Worm (Caenorhabditis elegans) whole organism, L3 larva: Measurements from ENCODE around the gene nhr-236.

Experiments used
- R02D3.7 ChIP-seq: fragments of 150-350 bp; optimal IDR thresholded peaks from 2 replicates; lab custom pipeline; 2014; ENCODE audit warnings: missing biosample characterization, missing genetic modification characterization
- ZK546.5 ChIP-seq: sonication (generic microtip); optimal IDR thresholded peaks from 2 replicates; lab custom pipeline; 2017; ENCODE audit warnings: missing biosample characterization, missing genetic modification characterization
- aly-2 ChIP-seq: fragments of 150-350 bp; optimal IDR thresholded peaks from 2 replicates; lab custom pipeline; 2014; ENCODE audit warnings: missing biosample characterization, missing genetic modification characterization
- ama-1 ChIP-seq: fragments of 150-350 bp; optimal IDR thresholded peaks from 2 replicates; lab custom pipeline; 2018
- ceh-16 ChIP-seq: sonication (generic microtip); optimal IDR thresholded peaks from 2 replicates; lab custom pipeline; 2017; ENCODE audit warnings: missing biosample characterization, missing genetic modification characterization
- ceh-28 ChIP-seq: fragments of 150-350 bp; optimal IDR thresholded peaks from 2 replicates; lab custom pipeline; 2014; ENCODE audit warnings: missing biosample characterization, missing genetic modification reagents, missing genetic modification characterization
- ceh-82 ChIP-seq: fragments of 150-350 bp; optimal IDR thresholded peaks from 2 replicates; lab custom pipeline; 2014; ENCODE audit warnings: missing biosample characterization, missing genetic modification characterization
- ceh-9 ChIP-seq: sonication (generic microtip); optimal IDR thresholded peaks from 2 replicates; lab custom pipeline; 2018; ENCODE audit warnings: missing biosample characterization, missing genetic modification characterization
- daf-12 ChIP-seq: fragments of 150-350 bp; optimal IDR thresholded peaks from 2 replicates; lab custom pipeline; 2014; ENCODE audit warnings: missing biosample characterization, missing genetic modification reagents, missing genetic modification characterization
- egl-5 ChIP-seq: fragments of 150-350 bp; optimal IDR thresholded peaks from 2 replicates; lab custom pipeline; 2017; ENCODE audit warnings: missing biosample characterization, missing genetic modification reagents, missing genetic modification characterization, inconsistent platforms
- elt-1 ChIP-seq: fragments of 150-350 bp; optimal IDR thresholded peaks from 2 replicates; lab custom pipeline; 2014; ENCODE audit warnings: missing biosample characterization, missing genetic modification characterization
- elt-2 ChIP-seq: sonication (generic microtip); optimal IDR thresholded peaks from 2 replicates; lab custom pipeline; 2016; ENCODE audit warnings: missing genetic modification reagents, mild to moderate bottlenecking, missing genetic modification characterization, missing compliant biosample characterization
- elt-3 ChIP-seq, 3 experiments: fragments of 150-350 bp in 1 of 3; sonication (generic microtip) in 2 of 3; optimal IDR thresholded peaks; 2 replicates in 2 of 3; 4 replicates in 1 of 3; lab custom pipeline; 2014 to 2017; ENCODE audit warnings: missing biosample characterization in 3 of 3, missing genetic modification characterization in 3 of 3
- eor-1 ChIP-seq, 2 experiments: fragments of 150-350 bp; optimal IDR thresholded peaks; 2 replicates each; lab custom pipeline; 2014 to 2018; ENCODE audit warnings: missing biosample characterization in 2 of 2, missing genetic modification characterization in 2 of 2
- fkh-10 ChIP-seq: sonication (generic microtip); optimal IDR thresholded peaks from 2 replicates; lab custom pipeline; 2017; ENCODE audit warnings: missing biosample characterization, missing genetic modification reagents, missing genetic modification characterization
- hmg-11 ChIP-seq: sonication (generic microtip); optimal IDR thresholded peaks from 2 replicates; lab custom pipeline; 2016; ENCODE audit warnings: missing genetic modification characterization, missing compliant biosample characterization
- jun-1 ChIP-seq: fragments of 150-350 bp; optimal IDR thresholded peaks from 2 replicates; lab custom pipeline; 2014; ENCODE audit warnings: missing biosample characterization, missing genetic modification reagents, missing genetic modification characterization
- lin-15B ChIP-seq: fragments of 150-350 bp; optimal IDR thresholded peaks from 2 replicates; lab custom pipeline; 2014; ENCODE audit warnings: missing biosample characterization, missing genetic modification characterization
- lin-39 ChIP-seq: fragments of 150-350 bp; optimal IDR thresholded peaks from 2 replicates; lab custom pipeline; 2018; ENCODE audit warnings: missing biosample characterization, missing genetic modification reagents, missing genetic modification characterization
- lsy-12 ChIP-seq: sonication (generic microtip); optimal IDR thresholded peaks from 2 replicates; lab custom pipeline; 2016; ENCODE audit warnings: mild to moderate bottlenecking, missing genetic modification characterization, missing compliant biosample characterization
- mml-1 ChIP-seq: fragments of 150-350 bp; sonication (generic microtip); optimal IDR thresholded peaks from 3 replicates; lab custom pipeline; 2014; ENCODE audit warnings: missing biosample characterization, missing genetic modification characterization
- nfya-1 ChIP-seq: sonication (generic microtip); optimal IDR thresholded peaks from 2 replicates; lab custom pipeline; 2017; ENCODE audit warnings: missing genetic modification characterization, mild to moderate bottlenecking, missing compliant biosample characterization, antibody characterized with exemption, moderate library complexity; ENCODE audit not compliant: insufficient read depth
- nhr-11 ChIP-seq: fragments of 150-350 bp; optimal IDR thresholded peaks from 2 replicates; lab custom pipeline; 2014; ENCODE audit warnings: missing biosample characterization, missing genetic modification characterization
- nhr-23 ChIP-seq: fragments of 150-350 bp; optimal IDR thresholded peaks from 2 replicates; lab custom pipeline; 2014; ENCODE audit warnings: missing biosample characterization, missing genetic modification reagents, missing genetic modification characterization
- nhr-25 ChIP-seq: sonication (generic microtip); optimal IDR thresholded peaks from 2 replicates; lab custom pipeline; 2017; ENCODE audit warnings: missing biosample characterization, missing genetic modification characterization
- nhr-28 ChIP-seq: fragments of 150-350 bp; optimal IDR thresholded peaks from 2 replicates; lab custom pipeline; 2014; ENCODE audit warnings: missing biosample characterization, missing genetic modification characterization
- nhr-43 ChIP-seq: sonication (generic microtip); optimal IDR thresholded peaks from 2 replicates; lab custom pipeline; 2016; ENCODE audit warnings: mild to moderate bottlenecking, missing genetic modification characterization, missing compliant biosample characterization; ENCODE audit not compliant: poor library complexity, severe bottlenecking
- nhr-67 ChIP-seq: fragments of 150-350 bp; optimal IDR thresholded peaks from 2 replicates; lab custom pipeline; 2014; ENCODE audit warnings: missing biosample characterization, missing genetic modification characterization
- nhr-76 ChIP-seq: fragments of 150-350 bp; sonication (generic microtip); optimal IDR thresholded peaks from 5 replicates; lab custom pipeline; 2014; ENCODE audit warnings: missing biosample characterization, missing genetic modification characterization
- nhr-77 ChIP-seq: fragments of 150-350 bp; optimal IDR thresholded peaks from 2 replicates; lab custom pipeline; 2014; ENCODE audit warnings: missing biosample characterization, missing genetic modification characterization
- pqm-1 ChIP-seq: fragments of 150-350 bp; optimal IDR thresholded peaks from 2 replicates; lab custom pipeline; 2017; ENCODE audit warnings: missing biosample characterization, missing genetic modification characterization, inconsistent platforms
- sea-2 ChIP-seq: fragments of 150-350 bp; sonication (generic microtip); optimal IDR thresholded peaks from 4 replicates; lab custom pipeline; 2014; ENCODE audit warnings: missing biosample characterization, missing genetic modification reagents, missing genetic modification characterization
- skn-1 ChIP-seq: fragments of 150-350 bp; optimal IDR thresholded peaks from 2 replicates; lab custom pipeline; 2014; ENCODE audit warnings: missing biosample characterization, missing genetic modification characterization
- tbx-2 ChIP-seq: sonication (generic microtip); optimal IDR thresholded peaks from 2 replicates; lab custom pipeline; 2016; ENCODE audit warnings: mild to moderate bottlenecking, missing genetic modification characterization, missing compliant biosample characterization
- unc-62 ChIP-seq: fragments of 150-350 bp; sonication (generic microtip); optimal IDR thresholded peaks from 4 replicates; lab custom pipeline; 2014; ENCODE audit warnings: missing biosample characterization, missing genetic modification reagents, missing genetic modification characterization
- ztf-11 ChIP-seq: fragments of 150-350 bp; optimal IDR thresholded peaks from 2 replicates; lab custom pipeline; 2014; ENCODE audit warnings: missing biosample characterization, missing genetic modification characterization
- ztf-4 ChIP-seq: fragments of 150-350 bp; optimal IDR thresholded peaks from 2 replicates; lab custom pipeline; 2014; ENCODE audit warnings: missing biosample characterization, missing genetic modification characterization

nhr-236 gene

ce11 chrIV:2296639-2297038 lies 32.8 kb downstream of the nhr-236 start:
- TF ChIP-seq ama-1 (lab: Kevin White, UChicago), result no peak
- no peak for TF ChIP-seq tbx-2 (tag; lab: Kevin White, UChicago)
- no peak for TF ChIP-seq lsy-12
- no peak for TF ChIP-seq lin-15B (tag; lab: Kevin White, UChicago)
- no peak for TF ChIP-seq nhr-76 (tag; lab: Kevin White, UChicago)
- no peak for TF ChIP-seq R02D3.7 (tag; lab: Kevin White, UChicago)
- no peak for TF ChIP-seq nhr-11 (tag; lab: Kevin White, UChicago)
- TF ChIP-seq ceh-16 (tag; lab: Kevin White, UChicago), result no peak
- TF ChIP-seq ztf-4, result no peak
- no peak for TF ChIP-seq ceh-82
- TF ChIP-seq ceh-9 (tag; lab: Kevin White, UChicago), result no peak
- no peak for TF ChIP-seq nhr-43 (tag; lab: Kevin White, UChicago)
- no peak for TF ChIP-seq mml-1 (tag; lab: Kevin White, UChicago)
- TF ChIP-seq pqm-1 (tag; lab: Kevin White, UChicago), result no peak
- no peak for TF ChIP-seq elt-1
- TF ChIP-seq fkh-10 (GFP tag; lab: Kevin White, UChicago), result no peak
- TF ChIP-seq eor-1 (tag; optimal IDR thresholded peaks at IDR 0.05; lab: Kevin White, UChicago), result no peak
- no peak for TF ChIP-seq egl-5 (tag; lab: Kevin White, UChicago)
- TF ChIP-seq aly-2, result no peak

DNA sequence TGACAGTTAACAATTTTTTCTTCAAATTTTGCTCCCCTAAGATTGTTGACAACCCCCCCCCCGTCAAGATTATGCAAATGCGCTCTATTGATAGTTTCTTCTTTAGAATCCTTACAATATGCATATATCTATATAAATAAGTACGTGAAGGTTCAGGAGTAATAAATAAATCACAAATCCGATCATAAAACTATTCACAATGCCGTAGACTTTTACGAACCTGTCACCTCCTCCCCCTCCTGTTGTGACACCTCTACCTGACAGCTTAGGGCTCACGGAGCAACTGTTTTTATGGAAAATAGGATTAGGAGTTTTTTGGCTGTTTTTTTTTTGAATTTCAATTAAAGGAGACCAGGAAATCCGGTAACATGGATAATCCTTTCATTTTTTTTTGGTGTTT lies 37.3 kb downstream of the nhr-236 start:
- TF ChIP-seq hmg-11 (tag; lab: Kevin White, UChicago) (no peak), ceh-28 (tag; lab: Kevin White, UChicago) (no peak), egl-5 (tag; lab: Kevin White, UChicago) (no peak), nhr-28 (no peak), nhr-77 (no peak), daf-12 (no peak), mml-1 (tag; lab: Kevin White, UChicago) (no peak), aly-2 (no peak)
- TF ChIP-seq, all 47 proteins: peak for 0

- TF ChIP-seq ztf-11 (tag; lab: Kevin White, UChicago) (no peak), nhr-67 (tag; lab: Kevin White, UChicago) (no peak), skn-1 (tag; lab: Kevin White, UChicago) (no peak), hmg-11 (tag; lab: Kevin White, UChicago) (no peak), elt-3 (tag; optimal IDR thresholded peaks at IDR 0.05; lab: Kevin White, UChicago) (no peak), pqm-1 (tag; lab: Kevin White, UChicago) (peak; percentile 83), nhr-77 (no peak), unc-62 (GFP tag; lab: Kevin White, UChicago) (no peak), ZK546.5 (tag; lab: Kevin White, UChicago) (no peak), lin-39 (tag; lab: Kevin White, UChicago) (no peak), elt-2 (tag; lab: Kevin White, UChicago) (peak; percentile 90), jun-1 (tag; lab: Kevin White, UChicago) (peak; percentile 36), egl-5 (tag; lab: Kevin White, UChicago) (no peak), ceh-28 (tag; lab: Kevin White, UChicago) (no peak), sea-2 (GFP tag; lab: Kevin White, UChicago) (no peak), elt-1 (no peak), ceh-82 (no peak), nhr-23 (tag; lab: Kevin White, UChicago) (no peak), daf-12 (no peak), aly-2 (no peak), ztf-4 (no peak), nhr-25 (no peak), mml-1 (tag; lab: Kevin White, UChicago) (no peak), nfya-1 (tag; lab: Kevin White, UChicago) (no peak), nhr-28 (no peak), ceh-9 (tag; lab: Kevin White, UChicago) (no peak)
- TF ChIP-seq, all 47 proteins: peak for 3
Observed at ce11 chrIV:2284462-2285047, 44.9 kb downstream of the nhr-236 start.
